Worm (Caenorhabditis elegans) whole organism, L3 larva: ENCODE measurements around the gene F14H3.15.

Experiments used
- R02D3.7 ChIP-seq: fragments of 150-350 bp; optimal IDR thresholded peaks from 2 replicates; lab custom pipeline; 2014; ENCODE audit warnings: missing biosample characterization, missing genetic modification characterization
- ZK546.5 ChIP-seq: sonication (generic microtip); optimal IDR thresholded peaks from 2 replicates; lab custom pipeline; 2017; ENCODE audit warnings: missing biosample characterization, missing genetic modification characterization
- aly-2 ChIP-seq: fragments of 150-350 bp; optimal IDR thresholded peaks from 2 replicates; lab custom pipeline; 2014; ENCODE audit warnings: missing biosample characterization, missing genetic modification characterization
- ama-1 ChIP-seq: fragments of 150-350 bp; optimal IDR thresholded peaks from 2 replicates; lab custom pipeline; 2018
- ceh-16 ChIP-seq: sonication (generic microtip); optimal IDR thresholded peaks from 2 replicates; lab custom pipeline; 2017; ENCODE audit warnings: missing biosample characterization, missing genetic modification characterization
- ceh-28 ChIP-seq: fragments of 150-350 bp; optimal IDR thresholded peaks from 2 replicates; lab custom pipeline; 2014; ENCODE audit warnings: missing biosample characterization, missing genetic modification reagents, missing genetic modification characterization
- ceh-82 ChIP-seq: fragments of 150-350 bp; optimal IDR thresholded peaks from 2 replicates; lab custom pipeline; 2014; ENCODE audit warnings: missing biosample characterization, missing genetic modification characterization
- ceh-9 ChIP-seq: sonication (generic microtip); optimal IDR thresholded peaks from 2 replicates; lab custom pipeline; 2018; ENCODE audit warnings: missing biosample characterization, missing genetic modification characterization
- daf-12 ChIP-seq: fragments of 150-350 bp; optimal IDR thresholded peaks from 2 replicates; lab custom pipeline; 2014; ENCODE audit warnings: missing biosample characterization, missing genetic modification reagents, missing genetic modification characterization
- egl-27 ChIP-seq: sonication (generic microtip); optimal IDR thresholded peaks from 4 replicates; lab custom pipeline; 2017; ENCODE audit warnings: missing biosample characterization, missing genetic modification reagents, missing genetic modification characterization
- egl-5 ChIP-seq: fragments of 150-350 bp; optimal IDR thresholded peaks from 2 replicates; lab custom pipeline; 2017; ENCODE audit warnings: missing biosample characterization, missing genetic modification reagents, missing genetic modification characterization, inconsistent platforms
- elt-1 ChIP-seq: fragments of 150-350 bp; optimal IDR thresholded peaks from 2 replicates; lab custom pipeline; 2014; ENCODE audit warnings: missing biosample characterization, missing genetic modification characterization
- elt-2 ChIP-seq: sonication (generic microtip); optimal IDR thresholded peaks from 2 replicates; lab custom pipeline; 2016; ENCODE audit warnings: missing genetic modification reagents, mild to moderate bottlenecking, missing genetic modification characterization, missing compliant biosample characterization
- elt-3 ChIP-seq, 3 experiments: fragments of 150-350 bp in 1 of 3; sonication (generic microtip) in 2 of 3; optimal IDR thresholded peaks; 2 replicates in 2 of 3; 4 replicates in 1 of 3; lab custom pipeline; 2014 to 2017; ENCODE audit warnings: missing biosample characterization in 3 of 3, missing genetic modification characterization in 3 of 3
- eor-1 ChIP-seq, 2 experiments: fragments of 150-350 bp; optimal IDR thresholded peaks; 2 replicates each; lab custom pipeline; 2014 to 2018; ENCODE audit warnings: missing biosample characterization in 2 of 2, missing genetic modification characterization in 2 of 2
- fkh-10 ChIP-seq: sonication (generic microtip); optimal IDR thresholded peaks from 2 replicates; lab custom pipeline; 2017; ENCODE audit warnings: missing biosample characterization, missing genetic modification reagents, missing genetic modification characterization
- fos-1 ChIP-seq: fragments of 150-350 bp; optimal IDR thresholded peaks from 2 replicates; lab custom pipeline; 2014; ENCODE audit warnings: missing biosample characterization, missing genetic modification characterization
- hmg-11 ChIP-seq: sonication (generic microtip); optimal IDR thresholded peaks from 2 replicates; lab custom pipeline; 2016; ENCODE audit warnings: missing genetic modification characterization, missing compliant biosample characterization
- jun-1 ChIP-seq: fragments of 150-350 bp; optimal IDR thresholded peaks from 2 replicates; lab custom pipeline; 2014; ENCODE audit warnings: missing biosample characterization, missing genetic modification reagents, missing genetic modification characterization
- lin-39 ChIP-seq: fragments of 150-350 bp; optimal IDR thresholded peaks from 2 replicates; lab custom pipeline; 2018; ENCODE audit warnings: missing biosample characterization, missing genetic modification reagents, missing genetic modification characterization
- lsy-12 ChIP-seq: sonication (generic microtip); optimal IDR thresholded peaks from 2 replicates; lab custom pipeline; 2016; ENCODE audit warnings: mild to moderate bottlenecking, missing genetic modification characterization, missing compliant biosample characterization
- mdl-1 ChIP-seq: fragments of 150-350 bp; optimal IDR thresholded peaks from 2 replicates; lab custom pipeline; 2014; ENCODE audit warnings: missing biosample characterization, missing genetic modification characterization
- nfya-1 ChIP-seq: sonication (generic microtip); optimal IDR thresholded peaks from 2 replicates; lab custom pipeline; 2017; ENCODE audit warnings: missing genetic modification characterization, mild to moderate bottlenecking, missing compliant biosample characterization, antibody characterized with exemption, moderate library complexity; ENCODE audit not compliant: insufficient read depth
- nhr-11 ChIP-seq: fragments of 150-350 bp; optimal IDR thresholded peaks from 2 replicates; lab custom pipeline; 2014; ENCODE audit warnings: missing biosample characterization, missing genetic modification characterization
- nhr-12 ChIP-seq: fragments of 150-350 bp; optimal IDR thresholded peaks from 2 replicates; lab custom pipeline; 2014; ENCODE audit warnings: missing biosample characterization, missing genetic modification characterization
- nhr-23 ChIP-seq: fragments of 150-350 bp; optimal IDR thresholded peaks from 2 replicates; lab custom pipeline; 2014; ENCODE audit warnings: missing biosample characterization, missing genetic modification reagents, missing genetic modification characterization
- nhr-237 ChIP-seq: fragments of 150-350 bp; optimal IDR thresholded peaks from 2 replicates; lab custom pipeline; 2014; ENCODE audit warnings: missing biosample characterization, missing genetic modification characterization
- nhr-25 ChIP-seq: sonication (generic microtip); optimal IDR thresholded peaks from 2 replicates; lab custom pipeline; 2017; ENCODE audit warnings: missing biosample characterization, missing genetic modification characterization
- nhr-28 ChIP-seq: fragments of 150-350 bp; optimal IDR thresholded peaks from 2 replicates; lab custom pipeline; 2014; ENCODE audit warnings: missing biosample characterization, missing genetic modification characterization
- nhr-43 ChIP-seq: sonication (generic microtip); optimal IDR thresholded peaks from 2 replicates; lab custom pipeline; 2016; ENCODE audit warnings: mild to moderate bottlenecking, missing genetic modification characterization, missing compliant biosample characterization; ENCODE audit not compliant: poor library complexity, severe bottlenecking
- nhr-67 ChIP-seq: fragments of 150-350 bp; optimal IDR thresholded peaks from 2 replicates; lab custom pipeline; 2014; ENCODE audit warnings: missing biosample characterization, missing genetic modification characterization
- nhr-77 ChIP-seq: fragments of 150-350 bp; optimal IDR thresholded peaks from 2 replicates; lab custom pipeline; 2014; ENCODE audit warnings: missing biosample characterization, missing genetic modification characterization
- pha-4 ChIP-seq: fragments of 150-350 bp; optimal IDR thresholded peaks from 2 replicates; lab custom pipeline; 2014; ENCODE audit warnings: missing biosample characterization, missing genetic modification reagents, missing genetic modification characterization
- pqm-1 ChIP-seq: fragments of 150-350 bp; optimal IDR thresholded peaks from 2 replicates; lab custom pipeline; 2017; ENCODE audit warnings: missing biosample characterization, missing genetic modification characterization, inconsistent platforms
- skn-1 ChIP-seq: fragments of 150-350 bp; optimal IDR thresholded peaks from 2 replicates; lab custom pipeline; 2014; ENCODE audit warnings: missing biosample characterization, missing genetic modification characterization
- snpc-4 ChIP-seq: fragments of 150-350 bp; optimal IDR thresholded peaks from 2 replicates; lab custom pipeline; 2014; ENCODE audit warnings: missing biosample characterization, missing genetic modification characterization
- unc-39 ChIP-seq: sonication (generic microtip); optimal IDR thresholded peaks from 4 replicates; lab custom pipeline; 2017; ENCODE audit warnings: missing biosample characterization, missing genetic modification characterization
- zag-1 ChIP-seq: fragments of 150-350 bp; optimal IDR thresholded peaks from 2 replicates; lab custom pipeline; 2014; ENCODE audit warnings: missing biosample characterization, missing genetic modification characterization
- ztf-11 ChIP-seq: fragments of 150-350 bp; optimal IDR thresholded peaks from 2 replicates; lab custom pipeline; 2014; ENCODE audit warnings: missing biosample characterization, missing genetic modification characterization

The F14H3.15 gene

DNA sequence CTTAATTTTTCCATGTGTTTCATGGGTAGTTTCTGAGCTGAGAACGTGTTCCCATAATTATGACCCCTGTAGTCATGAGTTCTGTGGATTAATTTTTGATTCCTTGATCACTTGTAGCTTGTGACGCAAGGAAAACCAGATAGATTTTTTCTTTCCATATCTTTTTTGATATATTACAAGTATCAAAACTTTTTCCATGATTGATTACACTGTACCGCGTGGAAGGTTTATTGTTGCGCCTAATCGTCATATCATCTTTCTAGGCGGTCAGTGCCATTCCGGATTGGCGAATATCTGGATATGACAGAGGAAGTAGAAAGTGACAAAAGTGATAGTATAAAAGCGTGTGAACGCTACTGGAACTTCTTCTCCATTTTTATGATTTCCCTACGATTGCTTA is 13.5 kb downstream of the F14H3.15 start, which contains the start of gene ZK285.2:
Gene ZK285.2, plus strand, starts transcription at position 301 of the 400 bp plus-strand sequence.
- TF ChIP-seq nhr-12 (tag; lab: Kevin White, UChicago), result no peak
- no peak for TF ChIP-seq nhr-23 (tag; lab: Kevin White, UChicago)
- no peak for TF ChIP-seq unc-39
- no peak for TF ChIP-seq nhr-28 (tag; lab: Kevin White, UChicago)
- no peak for TF ChIP-seq ceh-9 (tag; lab: Kevin White, UChicago)
- no peak for TF ChIP-seq mdl-1 (tag; lab: Kevin White, UChicago)
- no peak for TF ChIP-seq nhr-77 (tag; lab: Kevin White, UChicago)
- TF ChIP-seq zag-1 (tag; lab: Kevin White, UChicago), result no peak
- no peak for TF ChIP-seq ceh-28
- TF ChIP-seq aly-2 (tag; lab: Kevin White, UChicago), result no peak
- no peak for TF ChIP-seq nfya-1 (tag; lab: Kevin White, UChicago)
- TF ChIP-seq ZK546.5 (tag; lab: Kevin White, UChicago), result no peak
- TF ChIP-seq nhr-237 (tag; lab: Kevin White, UChicago), result no peak
- TF ChIP-seq ceh-82 (tag; lab: Kevin White, UChicago), result no peak
- TF ChIP-seq eor-1 (tag; optimal IDR thresholded peaks at IDR 0.05; lab: Kevin White, UChicago), result no peak
- TF ChIP-seq pha-4 (tag; lab: Kevin White, UChicago), result no peak
- no peak for TF ChIP-seq R02D3.7 (tag; lab: Kevin White, UChicago)
- no peak for TF ChIP-seq pqm-1 (tag; lab: Kevin White, UChicago)
- TF ChIP-seq lsy-12, result no peak
- no peak for TF ChIP-seq jun-1 (tag; lab: Kevin White, UChicago)

DNA sequence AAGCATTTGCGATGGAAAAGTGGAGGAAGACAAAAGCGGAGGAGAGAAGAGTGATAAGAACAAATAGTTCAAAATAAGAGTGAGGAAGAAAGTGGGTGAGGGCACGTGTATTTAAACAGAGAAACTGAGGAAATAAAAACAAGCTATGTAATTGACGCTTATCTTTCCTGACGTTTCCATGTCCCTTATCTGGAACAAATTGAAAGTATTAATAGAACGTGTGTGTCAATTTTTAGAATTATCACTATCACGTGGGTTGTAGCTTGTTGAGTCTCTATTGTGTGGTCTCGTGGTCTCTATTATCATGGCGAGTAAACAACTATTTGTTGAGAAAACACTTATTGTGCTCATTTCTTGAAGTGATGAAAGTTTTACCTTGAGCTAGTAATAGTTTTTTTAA is 14.2 kb downstream of the F14H3.15 start, which contains the start of gene T10C6.15:
Gene T10C6.15, minus strand, starts transcription at position 104 of the 400 bp plus-strand sequence.
- TF ChIP-seq daf-12 (no peak), nhr-11 (tag; lab: Kevin White, UChicago) (no peak), snpc-4 (no peak), jun-1 (tag; lab: Kevin White, UChicago) (peak; percentile 82), nhr-28 (tag; lab: Kevin White, UChicago) (no peak), hmg-11 (no peak), nfya-1 (tag; lab: Kevin White, UChicago) (no peak), ceh-9 (tag; lab: Kevin White, UChicago) (no peak), pha-4 (tag; lab: Kevin White, UChicago) (peak; percentile 90), mdl-1 (tag; lab: Kevin White, UChicago) (no peak), unc-39 (no peak), pqm-1 (tag; lab: Kevin White, UChicago) (peak; percentile 92), ceh-28 (no peak), nhr-43 (tag; lab: Kevin White, UChicago) (peak; percentile 57), nhr-23 (tag; lab: Kevin White, UChicago) (no peak), ceh-82 (tag; lab: Kevin White, UChicago) (no peak), nhr-12 (tag; lab: Kevin White, UChicago) (no peak), ceh-16 (tag; lab: Kevin White, UChicago) (no peak), elt-2 (peak; percentile 99), ztf-11 (tag; lab: Kevin White, UChicago) (no peak), ZK546.5 (tag; lab: Kevin White, UChicago) (no peak), nhr-67 (no peak), fkh-10 (GFP tag; lab: Kevin White, UChicago) (no peak), ama-1 (no peak), nhr-77 (tag; lab: Kevin White, UChicago) (no peak), elt-3 (tag; optimal IDR thresholded peaks at IDR 0.05; lab: Kevin White, UChicago) (no peak), egl-5 (tag; lab: Kevin White, UChicago) (no peak)

DNA sequence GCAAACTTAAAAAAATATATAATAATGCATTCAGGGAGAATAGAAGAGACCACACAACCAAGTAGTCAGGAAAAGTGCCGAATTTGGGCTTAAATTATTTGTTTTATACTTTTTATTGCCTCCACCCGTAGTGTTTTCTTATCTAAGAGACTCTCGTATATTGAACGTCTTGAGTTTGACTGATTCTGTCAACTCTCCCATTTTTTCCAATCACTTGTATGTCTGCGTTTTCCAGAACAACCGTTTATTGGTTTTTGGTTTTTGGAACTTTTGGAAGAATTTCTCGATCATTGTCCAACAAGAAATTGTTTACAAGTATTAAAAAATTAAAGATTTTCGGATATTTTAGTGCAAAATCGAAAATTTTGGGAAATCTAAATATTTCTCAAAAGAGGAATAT is 16.3 kb downstream of the F14H3.15 start:
- TF ChIP-seq elt-2 (peak; percentile 81), pqm-1 (tag; lab: Kevin White, UChicago) (peak; percentile 53), pha-4 (tag; lab: Kevin White, UChicago) (peak; percentile 28), egl-27 (tag; lab: Kevin White, UChicago) (no peak), daf-12 (no peak), jun-1 (tag; lab: Kevin White, UChicago) (no peak), aly-2 (tag; lab: Kevin White, UChicago) (no peak)

DNA sequence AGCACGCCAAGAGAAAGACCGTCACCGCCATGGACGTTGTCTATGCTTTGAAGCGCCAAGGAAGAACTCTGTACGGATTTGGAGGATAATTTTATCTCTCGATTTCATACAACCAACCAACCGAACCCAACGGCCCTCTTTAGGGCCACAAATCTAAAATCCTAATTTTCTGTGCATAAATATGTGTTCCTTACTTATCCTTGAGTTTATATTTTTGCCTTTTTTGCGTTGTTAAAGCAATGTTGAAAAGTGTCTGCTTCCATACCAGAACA is 17.4 kb downstream of the F14H3.15 start:
- TF ChIP-seq ceh-28, result no peak
- no peak for TF ChIP-seq lin-39
- no peak for TF ChIP-seq nhr-25
- no peak for TF ChIP-seq snpc-4
- TF ChIP-seq skn-1 (tag; lab: Kevin White, UChicago), result no peak
- TF ChIP-seq pqm-1 (tag; lab: Kevin White, UChicago), result no peak
- TF ChIP-seq hmg-11, result no peak
- TF ChIP-seq pha-4 (tag; lab: Kevin White, UChicago), result no peak
- TF ChIP-seq fos-1 (tag; lab: Kevin White, UChicago), result no peak
- TF ChIP-seq elt-1 (tag; lab: Kevin White, UChicago), result no peak
- no peak for TF ChIP-seq egl-27 (tag; lab: Kevin White, UChicago)
- TF ChIP-seq fkh-10 (GFP tag; lab: Kevin White, UChicago), result no peak
- no peak for TF ChIP-seq unc-39
